Fruit fly (Drosophila melanogaster) whole organism, embryonic: Measurements from ENCODE around the gene retm.
A peak's percentile ranks its signal among the peaks of the same experiment; 100 is the strongest.

Experiments used
- Adf1 ChIP-seq: fragments of 200-800 bp; sonication (Bioruptor generic); IDR thresholded peaks from 2 replicates; pipeline ENCODE4 v1.3.6; 2022; ENCODE audit warnings: missing biosample characterization, missing genetic modification characterization
- Bdp1 ChIP-seq: fragments of 200-800 bp; sonication (Bioruptor generic); optimal IDR thresholded peaks from 3 replicates; lab custom pipeline; 2016; ENCODE audit warnings: missing biosample characterization, missing genetic modification characterization
- BtbVII ChIP-seq: fragments of 200-800 bp; sonication (Bioruptor generic); optimal IDR thresholded peaks from 3 replicates; lab custom pipeline; 2017; ENCODE audit warnings: missing biosample characterization, mild to moderate bottlenecking, missing genetic modification characterization
- CG10462 ChIP-seq: fragments of 200-800 bp; sonication (Bioruptor generic); optimal IDR thresholded peaks from 2 replicates; lab custom pipeline; 2016; ENCODE audit warnings: missing biosample characterization, missing genetic modification characterization
- CG10543 ChIP-seq: fragments of 200-800 bp; sonication (Bioruptor generic); optimal IDR thresholded peaks from 3 replicates; lab custom pipeline; 2017; ENCODE audit warnings: missing biosample characterization, mild to moderate bottlenecking, missing genetic modification characterization, moderate library complexity
- CG12769 ChIP-seq: fragments of 200-800 bp; sonication (Bioruptor generic); optimal IDR thresholded peaks from 2 replicates; lab custom pipeline; 2019; ENCODE audit warnings: missing biosample characterization, mild to moderate bottlenecking, missing genetic modification characterization, moderate library complexity
- CG13296 ChIP-seq: fragments of 200-800 bp; sonication (Bioruptor generic); optimal IDR thresholded peaks from 3 replicates; lab custom pipeline; 2018; ENCODE audit warnings: missing biosample characterization, mild to moderate bottlenecking, missing genetic modification characterization
- CG14667 ChIP-seq: fragments of 200-800 bp; sonication (Bioruptor generic); IDR thresholded peaks from 2 replicates; pipeline ENCODE4 v1.3.6; 2022; ENCODE audit warnings: missing biosample characterization, missing genetic modification characterization
- CG17328 ChIP-seq: fragments of 200-800 bp; sonication (Bioruptor generic); IDR thresholded peaks from 2 replicates; pipeline ENCODE4 v1.3.6; 2022; ENCODE audit warnings: missing biosample characterization, missing genetic modification characterization
- CG2116 ChIP-seq: fragments of 200-800 bp; sonication (Bioruptor generic); optimal IDR thresholded peaks from 3 replicates; lab custom pipeline; 2018; ENCODE audit warnings: missing biosample characterization, mild to moderate bottlenecking, missing genetic modification characterization
- CG32772 ChIP-seq: fragments of 200-800 bp; sonication (Bioruptor generic); IDR thresholded peaks from 2 replicates; pipeline ENCODE4 v1.3.6; 2022; ENCODE audit warnings: missing biosample characterization, missing genetic modification characterization
- CG33557 ChIP-seq: fragments of 200-800 bp; sonication (Bioruptor generic); optimal IDR thresholded peaks from 2 replicates; lab custom pipeline; 2019; ENCODE audit warnings: missing biosample characterization, mild to moderate bottlenecking, missing genetic modification characterization, moderate library complexity
- CG3407 ChIP-seq: fragments of 200-800 bp; sonication (Bioruptor generic); optimal IDR thresholded peaks from 2 replicates; lab custom pipeline; 2018; ENCODE audit warnings: missing biosample characterization, mild to moderate bottlenecking, missing genetic modification characterization
- CG8281 ChIP-seq: fragments of 200-800 bp; sonication (Bioruptor generic); optimal IDR thresholded peaks from 2 replicates; lab custom pipeline; 2018; ENCODE audit warnings: missing biosample characterization, mild to moderate bottlenecking, missing genetic modification characterization, moderate library complexity
- CG8478 ChIP-seq: fragments of >200 bp; optimal IDR thresholded peaks from 2 replicates; lab custom pipeline; 2018
- CG8944 ChIP-seq: fragments of 200-800 bp; sonication (Bioruptor generic); optimal IDR thresholded peaks from 3 replicates; lab custom pipeline; 2016; ENCODE audit warnings: missing biosample characterization, missing genetic modification characterization
- Chrac-16 ChIP-seq: fragments of 200-800 bp; sonication (Bioruptor generic); optimal IDR thresholded peaks from 3 replicates; lab custom pipeline; 2016; ENCODE audit warnings: missing biosample characterization, missing genetic modification characterization
- D ChIP-seq, 2 experiments: fragments of 200-800 bp in 1 of 2; fragments of >200 bp in 1 of 2; sonication (Bioruptor generic) in 1 of 2; optimal IDR thresholded peaks; 2 replicates in 1 of 2; 3 replicates in 1 of 2; lab custom pipeline; 2017; ENCODE audit warnings: mild to moderate bottlenecking in 1 of 2, missing biosample characterization in 1 of 2, missing genetic modification characterization in 1 of 2, missing genetic modification reagents in 1 of 2
- Dad ChIP-seq: fragments of 200-800 bp; sonication (Bioruptor generic); optimal IDR thresholded peaks from 3 replicates; lab custom pipeline; 2016; ENCODE audit warnings: missing biosample characterization, missing genetic modification characterization
- Dbx ChIP-seq: fragments of 200-800 bp; sonication (Bioruptor generic); IDR thresholded peaks from 3 replicates; pipeline ENCODE4 v1.3.6; 2022; ENCODE audit warnings: missing biosample characterization, missing genetic modification characterization
- HLH3B ChIP-seq: fragments of 200-800 bp; sonication (Bioruptor generic); IDR thresholded peaks from 2 replicates; pipeline ENCODE4 v1.3.6; 2022; ENCODE audit warnings: missing biosample characterization, missing genetic modification characterization
- Hr78 ChIP-seq, 2 experiments: fragments of 200-800 bp in 1 of 2; fragments of >200 bp in 1 of 2; sonication (Bioruptor generic) in 1 of 2; optimal IDR thresholded peaks; 2 replicates each; lab custom pipeline; 2017 to 2019; ENCODE audit warnings: missing biosample characterization in 2 of 2, missing genetic modification characterization in 2 of 2, mild to moderate bottlenecking in 1 of 2, moderate library complexity in 1 of 2
- Lhr ChIP-seq: fragments of 200-800 bp; sonication (Bioruptor generic); optimal IDR thresholded peaks from 3 replicates; lab custom pipeline; 2017; ENCODE audit warnings: mild to moderate bottlenecking, missing biosample characterization, missing genetic modification reagents, missing genetic modification characterization
- Mad ChIP-seq: fragments of 200-800 bp; sonication (Bioruptor generic); optimal IDR thresholded peaks from 2 replicates; lab custom pipeline; 2016; ENCODE audit warnings: missing biosample characterization, missing genetic modification characterization
- Meics ChIP-seq: fragments of 200-800 bp; sonication (Bioruptor generic); optimal IDR thresholded peaks from 2 replicates; lab custom pipeline; 2017; ENCODE audit warnings: missing biosample characterization, mild to moderate bottlenecking, missing genetic modification characterization
- Mes4 ChIP-seq: fragments of 200-800 bp; sonication (Bioruptor generic); optimal IDR thresholded peaks from 2 replicates; lab custom pipeline; 2016; ENCODE audit warnings: missing biosample characterization, missing genetic modification characterization
- Sox100B ChIP-seq: fragments of 200-800 bp; sonication (Bioruptor generic); optimal IDR thresholded peaks from 3 replicates; lab custom pipeline; 2018; ENCODE audit warnings: missing biosample characterization, mild to moderate bottlenecking, missing genetic modification characterization
- Ssrp ChIP-seq: fragments of 200-800 bp; sonication (Bioruptor generic); optimal IDR thresholded peaks from 2 replicates; lab custom pipeline; 2018; ENCODE audit warnings: missing biosample characterization, mild to moderate bottlenecking, missing genetic modification characterization, moderate library complexity
- ato ChIP-seq: fragments of 200-800 bp; sonication (Bioruptor generic); IDR thresholded peaks from 2 replicates; pipeline ENCODE4 v1.3.6; 2022; ENCODE audit warnings: missing biosample characterization, missing genetic modification characterization; ENCODE audit not compliant: partially characterized antibody
- btn ChIP-seq: fragments of 200-800 bp; sonication (Bioruptor generic); optimal IDR thresholded peaks from 2 replicates; lab custom pipeline; 2016; ENCODE audit warnings: missing biosample characterization, missing genetic modification characterization
- cas ChIP-seq: fragments of 200-800 bp; sonication (Bioruptor generic); IDR thresholded peaks from 2 replicates; pipeline ENCODE4 v1.3.6; 2022; ENCODE audit warnings: missing biosample characterization, missing genetic modification characterization
- dysf ChIP-seq: fragments of 200-800 bp; sonication (Bioruptor generic); IDR thresholded peaks from 3 replicates; pipeline ENCODE4 v1.3.6; 2022; ENCODE audit warnings: missing biosample characterization, missing genetic modification characterization
- insv ChIP-seq, 2 experiments: fragments of 200-800 bp; sonication (Bioruptor generic); optimal IDR thresholded peaks; 3 replicates each; lab custom pipeline; 2016 to 2018; ENCODE audit warnings: missing biosample characterization in 2 of 2, missing genetic modification characterization in 2 of 2
- lbe ChIP-seq: fragments of 200-800 bp; sonication (Bioruptor generic); optimal IDR thresholded peaks from 2 replicates; lab custom pipeline; 2016; ENCODE audit warnings: missing biosample characterization, mild to moderate bottlenecking, missing genetic modification characterization
- lov ChIP-seq, 2 experiments: fragments of 200-800 bp in 1 of 2; fragments of >200 bp in 1 of 2; sonication (Bioruptor generic) in 1 of 2; IDR thresholded peaks in 1 of 2; optimal IDR thresholded peaks in 1 of 2; 2 replicates in 1 of 2; 3 replicates in 1 of 2; pipeline versions ENCODE4 v1.3.6 to Lab custom; 2017 to 2022; ENCODE audit warnings: missing biosample characterization in 1 of 2, missing genetic modification characterization in 1 of 2
- nom ChIP-seq: fragments of 200-800 bp; sonication (Bioruptor generic); optimal IDR thresholded peaks from 2 replicates; lab custom pipeline; 2017; ENCODE audit warnings: missing biosample characterization, missing genetic modification characterization, mild to moderate bottlenecking, moderate library complexity, missing genetic modification reagents
- pho ChIP-seq: fragments of 200-800 bp; sonication (Bioruptor generic); optimal IDR thresholded peaks from 2 replicates; lab custom pipeline; 2016; ENCODE audit warnings: missing biosample characterization, missing genetic modification characterization
- pum ChIP-seq: fragments of 200-800 bp; sonication (Bioruptor generic); optimal IDR thresholded peaks from 2 replicates; lab custom pipeline; 2016; ENCODE audit warnings: missing biosample characterization, missing genetic modification characterization
- sens ChIP-seq: fragments of 200-800 bp; sonication (Bioruptor generic); peaks from one replicate; lab custom pipeline; 2016; ENCODE audit warnings: missing biosample characterization, missing genetic modification characterization
- sna ChIP-seq: fragments of 200-800 bp; sonication (Bioruptor generic); IDR thresholded peaks from 2 replicates; pipeline ENCODE4 v1.3.6; 2022; ENCODE audit warnings: missing biosample characterization, missing genetic modification characterization; ENCODE audit not compliant: partially characterized antibody
- sob ChIP-seq: fragments of 200-800 bp; sonication (Bioruptor generic); IDR thresholded peaks from 2 replicates; pipeline ENCODE4 v1.3.6; 2022; ENCODE audit warnings: missing biosample characterization, missing genetic modification characterization
- ssp ChIP-seq: fragments of 200-800 bp; sonication (Bioruptor generic); IDR thresholded peaks from 2 replicates; pipeline ENCODE4 v1.3.6; 2022; ENCODE audit warnings: missing biosample characterization, missing genetic modification characterization
- toy ChIP-seq: fragments of 200-800 bp; sonication (Bioruptor generic); IDR thresholded peaks from 2 replicates; pipeline ENCODE4 v1.3.6; 2022; ENCODE audit warnings: missing biosample characterization, missing genetic modification characterization
- unc-4 ChIP-seq: fragments of 200-800 bp; sonication (Bioruptor generic); IDR thresholded peaks from 2 replicates; pipeline ENCODE4 v1.3.6; 2022; ENCODE audit warnings: missing biosample characterization, missing genetic modification characterization; ENCODE audit not compliant: partially characterized antibody
- wdn ChIP-seq: fragments of 200-800 bp; sonication (Bioruptor generic); IDR thresholded peaks from 2 replicates; pipeline ENCODE4 v1.3.6; 2022; ENCODE audit warnings: missing biosample characterization, missing genetic modification characterization
- zf30C ChIP-seq: fragments of 200-800 bp; sonication (Bioruptor generic); optimal IDR thresholded peaks from 3 replicates; lab custom pipeline; 2018; ENCODE audit warnings: missing biosample characterization, mild to moderate bottlenecking, missing genetic modification characterization
- zfh1 ChIP-seq: fragments of 200-800 bp; sonication (Bioruptor generic); IDR thresholded peaks from 3 replicates; pipeline ENCODE4 v1.3.6; 2022; ENCODE audit warnings: missing biosample characterization, missing genetic modification characterization

retm gene

dm6 chr2L:6481310-6481738, 25.6 kb upstream of the retm start (continued):
- peak; percentile 25 for TF ChIP-seq sna (GFP tag; lab: Robert Waterston, UW)
- TF ChIP-seq CG12769 = peak; percentile 65
- no peak for TF ChIP-seq zfh1 (GFP tag; lab: Robert Waterston, UW)
- TF ChIP-seq unc-4 = peak; percentile 47
- no peak for TF ChIP-seq lov (optimal IDR thresholded peaks at IDR 0.05; lab: Kevin White, UChicago)
- 0 out of 3 replicates have a peak, but pooled peaks have one; percentile 39 for TF ChIP-seq lov (GFP tag; IDR thresholded peaks at IDR 0.05; lab: Robert Waterston, UW)

DNA sequence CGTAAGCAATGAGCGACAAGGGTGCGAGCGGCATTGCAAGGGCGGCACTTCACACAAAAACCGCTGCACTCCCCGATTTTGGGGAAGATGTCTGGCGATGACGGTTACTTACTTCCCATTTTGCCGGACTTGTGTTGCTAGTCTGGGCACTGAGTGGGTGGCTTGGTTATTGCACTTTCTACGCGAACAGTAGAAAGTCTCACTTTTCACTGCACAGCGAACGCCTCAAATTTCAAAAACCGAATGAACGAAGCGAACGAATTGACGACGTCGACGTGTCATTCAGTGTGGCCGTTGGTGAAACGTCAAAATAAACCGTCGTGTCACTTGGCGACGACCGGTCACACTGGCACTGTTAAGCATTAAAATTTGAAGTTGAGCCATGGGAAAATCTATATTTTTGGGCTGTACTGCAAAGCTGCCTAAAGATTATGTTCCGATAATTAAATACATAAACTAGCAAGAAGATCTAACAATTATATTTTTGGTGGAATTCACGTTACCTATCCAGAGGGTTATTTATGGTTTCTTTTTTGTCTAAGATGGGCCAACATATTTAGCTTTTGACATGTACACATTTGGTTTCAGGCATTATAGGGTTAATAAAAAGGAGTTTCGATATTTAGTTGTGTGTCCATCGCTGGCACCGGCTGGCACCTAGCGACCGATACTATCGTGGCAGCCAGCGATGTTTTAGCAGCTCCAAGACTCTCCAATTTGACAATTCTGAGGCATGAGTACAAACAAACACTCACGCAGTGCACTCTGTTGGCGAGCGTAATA, 24.7 kb upstream of the retm start, which contains the start of the genes Sec61alpha and Daxx:
TSS of gene Sec61alpha (minus strand) at position 364 of the 783 bp plus-strand sequence.
TSS of gene Daxx (plus strand) at position 718 of the 783 bp plus-strand sequence.
- TF ChIP-seq Mad (GFP tag; lab: Kevin White, UChicago) = peak; percentile 82
- TF ChIP-seq CG32772 (GFP tag; lab: Robert Waterston, UW) = peak; percentile 79
- TF ChIP-seq Hr78 (GFP tag; optimal IDR thresholded peaks at IDR 0.05; lab: Kevin White, UChicago) = peak in 1 of 2 experiments; percentile 38
- peak; percentile 63 for TF ChIP-seq CG17328 (GFP tag; lab: Robert Waterston, UW)
- peak; percentile 90 for TF ChIP-seq CG8944 (GFP tag; lab: Kevin White, UChicago)
- no peak for TF ChIP-seq nom
- TF ChIP-seq Adf1 = peak; percentile 42
- peak in 1 of 2 experiments; percentile 69 for TF ChIP-seq insv (GFP tag; optimal IDR thresholded peaks at IDR 0.05; lab: Kevin White, UChicago)
- peak; percentile 98 for TF ChIP-seq sens (GFP tag; lab: Kevin White, UChicago)
- TF ChIP-seq Chrac-16 (GFP tag; lab: Kevin White, UChicago) = peak; percentile 84
- TF ChIP-seq CG10543 (GFP tag; lab: Kevin White, UChicago) = peak; percentile 76
- TF ChIP-seq wdn = peak; percentile 81
- no peak for TF ChIP-seq D (optimal IDR thresholded peaks at IDR 0.05; lab: Kevin White, UChicago)
- peak; percentile 71 for TF ChIP-seq D (GFP tag; optimal IDR thresholded peaks at IDR 0.05; lab: Kevin White, UChicago)
- TF ChIP-seq ssp (GFP tag; lab: Robert Waterston, UW) = peak; percentile 73
- TF ChIP-seq Dbx = peak; percentile 94
- TF ChIP-seq CG8281 (tag; lab: Kevin White, UChicago) = peak; percentile 52
- peak; percentile 88 for TF ChIP-seq Dad (GFP tag; lab: Kevin White, UChicago)
- peak; percentile 88 for TF ChIP-seq sob (GFP tag; lab: Robert Waterston, UW)
- TF ChIP-seq CG3407 (GFP tag; lab: Kevin White, UChicago) = peak; percentile 45
- peak; percentile 100 for TF ChIP-seq ato (GFP tag; lab: Robert Waterston, UW)
- peak; percentile 88 for TF ChIP-seq dysf (GFP tag; lab: Robert Waterston, UW)
- peak; percentile 61; the same call in 1 of the 2 replicates for TF ChIP-seq toy (GFP tag; lab: Robert Waterston, UW)
- TF ChIP-seq Meics (GFP tag; lab: Kevin White, UChicago) = peak; percentile 78
- TF ChIP-seq CG10462 (GFP tag; lab: Kevin White, UChicago) = peak; percentile 50
- TF ChIP-seq Sox100B (GFP tag; lab: Kevin White, UChicago) = peak; percentile 63
- peak; percentile 50 for TF ChIP-seq CG33557 (GFP tag; lab: Kevin White, UChicago)
- TF ChIP-seq HLH3B = peak; percentile 81
- TF ChIP-seq BtbVII (GFP tag; lab: Kevin White, UChicago) = peak; percentile 25
- TF ChIP-seq Ssrp (tag; lab: Kevin White, UChicago) = peak; percentile 45
- TF ChIP-seq cas = peak; percentile 88
- TF ChIP-seq Lhr (GFP tag; lab: Kevin White, UChicago) = peak; percentile 77
- TF ChIP-seq pho (GFP tag; lab: Kevin White, UChicago) = peak; percentile 94
- peak; percentile 80 for TF ChIP-seq CG14667 (GFP tag; lab: Robert Waterston, UW)
- no peak for TF ChIP-seq zf30C
- no peak for TF ChIP-seq CG8478 (lab: Kevin White, UChicago)
- peak; percentile 88 for TF ChIP-seq pum (GFP tag; lab: Kevin White, UChicago)
- peak; percentile 78 for TF ChIP-seq CG2116 (GFP tag; lab: Kevin White, UChicago)
- TF ChIP-seq Mes4 (GFP tag; lab: Kevin White, UChicago) = peak; percentile 65
- peak; percentile 76 for TF ChIP-seq CG13296
- peak; percentile 76 for TF ChIP-seq lbe (GFP tag; lab: Kevin White, UChicago)
- peak; percentile 20 for TF ChIP-seq btn (GFP tag; lab: Kevin White, UChicago)
- peak; percentile 77 for TF ChIP-seq Bdp1 (GFP tag; lab: Kevin White, UChicago)
